Worm (Caenorhabditis elegans) whole organism, L2 larva: ENCODE results near the gene T19H12.6.

Experiments
- C34F6.9 ChIP-seq: fragments of 150-350 bp; optimal IDR thresholded peaks from 2 replicates; lab custom pipeline; 2014; ENCODE audit warnings: missing biosample characterization, missing genetic modification characterization
- F13H6.1 ChIP-seq: sonication (generic microtip); optimal IDR thresholded peaks from 2 replicates; lab custom pipeline; 2016; ENCODE audit warnings: missing genetic modification characterization, missing compliant biosample characterization
- R02D3.7 ChIP-seq: fragments of 150-350 bp; optimal IDR thresholded peaks from 2 replicates; lab custom pipeline; 2014; ENCODE audit warnings: missing biosample characterization, missing genetic modification characterization
- Y55F3AM.14 ChIP-seq: fragments of 200-800 bp; sonication (Bioruptor generic); optimal IDR thresholded peaks from 2 replicates; lab custom pipeline; 2018; ENCODE audit warnings: mild to moderate bottlenecking, missing genetic modification characterization, missing compliant biosample characterization
- alr-1 ChIP-seq: fragments of 150-350 bp; optimal IDR thresholded peaks from 2 replicates; lab custom pipeline; 2014; ENCODE audit warnings: missing biosample characterization, missing genetic modification characterization
- aly-2 ChIP-seq: fragments of 150-350 bp; optimal IDR thresholded peaks from 2 replicates; lab custom pipeline; 2014; ENCODE audit warnings: missing biosample characterization, missing genetic modification characterization
- ama-1 ChIP-seq: fragments of 150-350 bp; optimal IDR thresholded peaks from 2 replicates; lab custom pipeline; 2018; ENCODE audit warnings: inconsistent platforms
- ceh-16 ChIP-seq: fragments of 150-350 bp; optimal IDR thresholded peaks from 2 replicates; lab custom pipeline; 2014; ENCODE audit warnings: missing biosample characterization, missing genetic modification characterization
- ceh-82 ChIP-seq: fragments of 150-350 bp; optimal IDR thresholded peaks from 2 replicates; lab custom pipeline; 2014; ENCODE audit warnings: missing biosample characterization, missing genetic modification characterization
- crh-2 ChIP-seq: sonication (generic microtip); optimal IDR thresholded peaks from 2 replicates; lab custom pipeline; 2017; ENCODE audit warnings: missing biosample characterization, missing genetic modification characterization
- egl-27 ChIP-seq: sonication (generic microtip); optimal IDR thresholded peaks from 3 replicates; lab custom pipeline; 2017; ENCODE audit warnings: missing biosample characterization, missing genetic modification reagents, missing genetic modification characterization
- elt-1 ChIP-seq: fragments of 150-350 bp; optimal IDR thresholded peaks from 2 replicates; lab custom pipeline; 2014; ENCODE audit warnings: missing biosample characterization, missing genetic modification characterization
- elt-3 ChIP-seq: sonication (generic microtip); optimal IDR thresholded peaks from 2 replicates; lab custom pipeline; 2017; ENCODE audit warnings: missing biosample characterization, missing genetic modification characterization
- gmeb-1 ChIP-seq: fragments of 150-350 bp; optimal IDR thresholded peaks from 2 replicates; lab custom pipeline; 2014; ENCODE audit warnings: missing biosample characterization, missing genetic modification characterization
- lin-11 ChIP-seq: fragments of 150-350 bp; sonication (generic microtip); optimal IDR thresholded peaks from 2 replicates; lab custom pipeline; 2014; ENCODE audit warnings: missing biosample characterization, missing genetic modification characterization, inconsistent platforms, mixed read lengths
- lin-13 ChIP-seq: fragments of 150-350 bp; optimal IDR thresholded peaks from 2 replicates; lab custom pipeline; 2014; ENCODE audit warnings: missing biosample characterization, missing genetic modification reagents, missing genetic modification characterization
- lin-39 ChIP-seq: fragments of 150-350 bp; optimal IDR thresholded peaks from 2 replicates; lab custom pipeline; 2014; ENCODE audit warnings: missing biosample characterization, missing genetic modification reagents, missing genetic modification characterization
- mab-5 ChIP-seq: fragments of 150-350 bp; optimal IDR thresholded peaks from 2 replicates; lab custom pipeline; 2014; ENCODE audit warnings: missing biosample characterization, missing genetic modification characterization
- mbf-1 ChIP-seq: sonication (generic microtip); optimal IDR thresholded peaks from 2 replicates; lab custom pipeline; 2017; ENCODE audit warnings: missing biosample characterization, missing genetic modification characterization
- mdl-1 ChIP-seq, 2 experiments: fragments of 150-350 bp in 1 of 2; sonication (generic microtip) in 1 of 2; optimal IDR thresholded peaks; 2 replicates each; lab custom pipeline; 2017; ENCODE audit warnings: missing biosample characterization in 2 of 2, missing genetic modification characterization in 2 of 2
- nhr-11 ChIP-seq: fragments of 150-350 bp; optimal IDR thresholded peaks from 2 replicates; lab custom pipeline; 2014; ENCODE audit warnings: missing biosample characterization, missing genetic modification characterization
- nhr-12 ChIP-seq: fragments of 150-350 bp; optimal IDR thresholded peaks from 2 replicates; lab custom pipeline; 2014; ENCODE audit warnings: missing biosample characterization, missing genetic modification characterization
- nhr-129 ChIP-seq: fragments of 150-350 bp; optimal IDR thresholded peaks from 2 replicates; lab custom pipeline; 2014; ENCODE audit warnings: missing biosample characterization, missing genetic modification characterization
- nhr-21 ChIP-seq: fragments of 150-350 bp; optimal IDR thresholded peaks from 2 replicates; lab custom pipeline; 2014; ENCODE audit warnings: missing biosample characterization, missing genetic modification characterization
- nhr-237 ChIP-seq: fragments of 150-350 bp; optimal IDR thresholded peaks from 2 replicates; lab custom pipeline; 2014; ENCODE audit warnings: missing biosample characterization, missing genetic modification characterization
- nhr-25 ChIP-seq: fragments of 150-350 bp; sonication (generic microtip); optimal IDR thresholded peaks from 3 replicates; lab custom pipeline; 2014; ENCODE audit warnings: missing biosample characterization, missing genetic modification characterization
- nhr-6 ChIP-seq: fragments of 150-350 bp; optimal IDR thresholded peaks from 2 replicates; lab custom pipeline; 2014; ENCODE audit warnings: missing biosample characterization, missing genetic modification characterization
- nhr-77 ChIP-seq: fragments of 150-350 bp; optimal IDR thresholded peaks from 2 replicates; lab custom pipeline; 2014; ENCODE audit warnings: missing biosample characterization, missing genetic modification characterization
- peb-1 ChIP-seq: fragments of 150-350 bp; optimal IDR thresholded peaks from 2 replicates; lab custom pipeline; 2014; ENCODE audit warnings: missing biosample characterization, missing genetic modification characterization
- sem-4 ChIP-seq: fragments of 150-350 bp; optimal IDR thresholded peaks from 2 replicates; lab custom pipeline; 2014; ENCODE audit warnings: missing biosample characterization, missing genetic modification reagents, missing genetic modification characterization
- skn-1 ChIP-seq: sonication (generic microtip); optimal IDR thresholded peaks from 2 replicates; lab custom pipeline; 2017; ENCODE audit warnings: missing biosample characterization, missing genetic modification characterization
- sma-3 ChIP-seq: sonication (generic microtip); optimal IDR thresholded peaks from 2 replicates; lab custom pipeline; 2016; ENCODE audit warnings: missing genetic modification reagents, missing genetic modification characterization, missing compliant biosample characterization
- snpc-4 ChIP-seq: fragments of 150-350 bp; optimal IDR thresholded peaks from 2 replicates; lab custom pipeline; 2014; ENCODE audit warnings: missing biosample characterization, missing genetic modification characterization
- unc-39 ChIP-seq: fragments of 150-350 bp; optimal IDR thresholded peaks from 2 replicates; lab custom pipeline; 2014; ENCODE audit warnings: missing biosample characterization, missing genetic modification characterization
- unc-55 ChIP-seq: fragments of 150-350 bp; sonication (generic microtip); optimal IDR thresholded peaks from 3 replicates; lab custom pipeline; 2014; ENCODE audit warnings: missing biosample characterization, missing genetic modification reagents, missing genetic modification characterization
- zag-1 ChIP-seq: fragments of 150-350 bp; optimal IDR thresholded peaks from 2 replicates; lab custom pipeline; 2014; ENCODE audit warnings: missing biosample characterization, missing genetic modification characterization
- ztf-1 ChIP-seq: fragments of 200-800 bp; sonication (Bioruptor generic); conservative IDR thresholded peaks from 2 replicates; pipeline ENCODE4 v1.3.6; 2022; ENCODE audit warnings: missing genetic modification characterization, missing compliant biosample characterization
- ztf-11 ChIP-seq: sonication (generic microtip); optimal IDR thresholded peaks from 2 replicates; lab custom pipeline; 2017; ENCODE audit warnings: missing biosample characterization, missing genetic modification characterization
- ztf-4 ChIP-seq: fragments of 150-350 bp; optimal IDR thresholded peaks from 2 replicates; lab custom pipeline; 2014; ENCODE audit warnings: missing biosample characterization, missing genetic modification characterization

The T19H12.6 gene

DNA sequence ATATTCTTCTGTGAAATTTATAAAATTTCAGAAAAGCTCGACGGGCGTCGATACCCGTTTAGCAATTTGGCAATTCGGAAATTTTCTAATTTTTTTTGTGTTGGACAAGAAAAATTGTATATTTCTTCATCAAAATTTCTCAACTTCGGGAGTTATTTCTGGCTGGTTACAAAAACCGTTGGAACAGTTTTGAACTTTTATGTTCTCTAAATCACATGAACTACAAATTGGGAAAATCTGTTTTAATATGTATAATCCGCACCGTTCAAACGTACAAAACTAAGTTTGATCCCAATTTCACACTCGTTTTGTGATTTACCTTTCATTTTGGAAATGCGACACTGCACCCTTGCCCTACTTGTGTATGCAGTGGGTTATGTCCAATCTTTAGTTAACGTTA is 7.9 kb upstream of the T19H12.6 start, which contains the start of gene T19H12.3:
TSS of gene T19H12.3 (plus strand) at position 301 of the 400 bp plus-strand sequence.
- TF ChIP-seq C34F6.9 (tag; lab: Kevin White, UChicago) (no peak), nhr-237 (tag; lab: Kevin White, UChicago) (no peak), elt-3 (tag; lab: Kevin White, UChicago) (no peak), elt-1 (tag; lab: Kevin White, UChicago) (no peak), nhr-25 (tag; lab: Kevin White, UChicago) (no peak), mbf-1 (tag; lab: Kevin White, UChicago) (no peak), nhr-77 (tag; lab: Kevin White, UChicago) (no peak), F13H6.1 (tag; lab: Kevin White, UChicago) (no peak), nhr-11 (tag; lab: Kevin White, UChicago) (no peak)

DNA sequence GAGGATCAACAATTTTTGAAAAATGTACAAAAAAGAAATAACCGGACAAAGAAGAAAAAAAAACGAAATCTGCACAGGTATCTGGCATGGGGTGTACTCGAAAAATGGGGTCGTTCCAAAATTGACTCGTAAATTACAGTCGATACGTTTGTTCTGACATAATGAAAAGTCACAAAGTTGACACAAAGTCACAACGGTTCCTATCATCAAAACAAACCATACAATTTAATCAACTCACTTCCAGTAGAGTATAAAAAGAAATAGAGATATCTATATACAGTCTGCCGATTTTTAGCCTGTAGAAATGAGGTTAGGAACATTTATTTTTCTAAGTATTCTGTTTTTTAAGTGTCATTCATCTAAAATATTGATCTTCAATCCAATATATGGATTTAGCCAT is 7.0 kb upstream of the T19H12.6 start, which contains the start of gene T19H12.12:
TSS of gene T19H12.12 (plus strand) at position 301 of the 400 bp plus-strand sequence.
- TF ChIP-seq F13H6.1 (tag; lab: Kevin White, UChicago), result no peak

DNA sequence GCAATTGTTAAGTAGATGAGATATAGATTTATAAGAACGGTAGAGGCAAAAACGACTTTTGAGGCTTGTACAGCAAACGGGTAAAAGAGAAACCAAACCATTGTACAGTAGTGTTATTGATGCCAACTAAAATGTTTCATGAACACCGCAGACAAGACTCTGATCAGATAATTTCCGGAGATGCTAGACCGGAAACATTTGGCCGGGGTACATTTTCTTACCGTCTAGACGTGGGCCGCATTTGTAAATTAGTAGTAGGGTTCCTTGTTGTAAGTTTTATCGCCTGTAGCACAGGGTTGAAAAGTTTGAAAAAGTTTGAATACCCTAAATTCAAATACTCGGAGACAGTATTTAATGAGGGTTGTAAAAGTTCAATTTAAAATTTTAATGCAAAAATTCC is 3.9 kb upstream of the T19H12.6 start, which contains the start of gene str-32:
TSS of gene str-32 (minus strand) at position 101 of the 400 bp plus-strand sequence.
- TF ChIP-seq peb-1 (tag; lab: Kevin White, UChicago), result no peak
- no peak for TF ChIP-seq C34F6.9 (tag; lab: Kevin White, UChicago)
- TF ChIP-seq ceh-16, result no peak
- no peak for TF ChIP-seq aly-2 (tag; lab: Kevin White, UChicago)
- no peak for TF ChIP-seq unc-55 (GFP tag; lab: Kevin White, UChicago)
- no peak for TF ChIP-seq nhr-129 (tag; lab: Kevin White, UChicago)
- TF ChIP-seq gmeb-1 (tag; lab: Kevin White, UChicago), result no peak
- no peak for TF ChIP-seq ceh-82
- no peak for TF ChIP-seq ztf-4 (tag; lab: Kevin White, UChicago)
- no peak for TF ChIP-seq egl-27
- TF ChIP-seq mab-5 (tag; lab: Kevin White, UChicago), result no peak
- TF ChIP-seq sem-4 (tag; lab: Kevin White, UChicago), result no peak
- no peak for TF ChIP-seq crh-2 (tag; lab: Kevin White, UChicago)
- no peak for TF ChIP-seq unc-39 (tag; lab: Kevin White, UChicago)
- no peak for TF ChIP-seq sma-3
- no peak for TF ChIP-seq lin-39 (tag; lab: Kevin White, UChicago)
- no peak for TF ChIP-seq ama-1 (lab: Kevin White, UChicago)
- no peak for TF ChIP-seq mdl-1 (tag; optimal IDR thresholded peaks at IDR 0.05; lab: Kevin White, UChicago)
- no peak for TF ChIP-seq F13H6.1 (tag; lab: Kevin White, UChicago)
- TF ChIP-seq nhr-11 (tag; lab: Kevin White, UChicago), result no peak

DNA sequence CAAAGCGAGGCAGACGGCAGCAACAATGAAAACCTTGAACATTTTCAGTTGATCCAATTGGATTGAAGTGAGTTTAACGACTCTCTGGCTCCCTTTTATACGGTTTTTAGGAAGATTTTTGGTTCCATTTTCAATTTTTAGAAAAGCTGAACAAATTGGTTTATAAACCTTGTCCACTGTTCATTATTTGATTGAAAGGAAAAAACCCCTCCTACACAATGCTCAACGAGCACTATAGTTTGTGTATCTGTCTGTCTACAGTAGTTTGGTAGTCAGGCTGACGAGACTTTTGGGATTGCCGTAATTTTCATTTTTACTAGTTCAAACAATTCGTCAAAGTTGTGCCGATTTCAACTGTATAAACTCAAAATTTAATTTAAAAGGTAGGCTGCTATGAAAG is 1.8 kb upstream of the T19H12.6 start, which contains the start of gene T19H12.15:
TSS of gene T19H12.15 (minus strand) at position 101 of the 400 bp plus-strand sequence.
- TF ChIP-seq nhr-12 (no peak), nhr-6 (no peak), mbf-1 (tag; lab: Kevin White, UChicago) (no peak), skn-1 (tag; lab: Kevin White, UChicago) (no peak), nhr-11 (tag; lab: Kevin White, UChicago) (no peak), lin-11 (no peak), ztf-11 (tag; lab: Kevin White, UChicago) (no peak), Y55F3AM.14 (GFP tag; lab: Kevin White, UChicago) (no peak), lin-39 (tag; lab: Kevin White, UChicago) (no peak), alr-1 (tag; lab: Kevin White, UChicago) (no peak), ceh-82 (no peak)

DNA sequence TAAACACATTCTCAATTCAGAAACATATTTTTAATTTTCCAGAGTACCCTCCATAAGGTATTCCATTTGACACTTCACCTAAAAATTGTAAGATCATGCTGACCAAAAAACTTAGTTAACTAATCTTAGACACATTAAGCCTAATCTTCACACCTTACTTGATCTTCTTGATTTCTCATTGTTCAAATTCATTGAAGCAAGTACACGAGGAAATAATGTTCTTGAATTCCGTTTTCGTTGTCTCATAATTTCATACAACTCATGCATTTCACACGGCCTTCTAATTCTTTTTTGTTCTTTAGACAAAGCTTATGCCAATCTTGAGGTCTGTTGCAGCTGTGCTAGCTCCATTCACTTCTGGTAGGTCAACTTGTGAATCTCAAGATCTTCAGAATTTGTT is 5.5 kb downstream of the T19H12.6 start, which contains the start of gene srd-33:
TSS of gene srd-33 (plus strand) at position 301 of the 400 bp plus-strand sequence.
- TF ChIP-seq ztf-1, result no peak
- no peak for TF ChIP-seq nhr-129 (tag; lab: Kevin White, UChicago)
- TF ChIP-seq mab-5 (tag; lab: Kevin White, UChicago), result no peak
- TF ChIP-seq nhr-11 (tag; lab: Kevin White, UChicago), result no peak
- TF ChIP-seq elt-3 (tag; lab: Kevin White, UChicago), result no peak
- no peak for TF ChIP-seq zag-1 (tag; lab: Kevin White, UChicago)
- TF ChIP-seq unc-55 (GFP tag; lab: Kevin White, UChicago), result no peak
- TF ChIP-seq R02D3.7 (tag; lab: Kevin White, UChicago), result no peak
- no peak for TF ChIP-seq nhr-21 (tag; lab: Kevin White, UChicago)
- no peak for TF ChIP-seq ztf-11 (tag; lab: Kevin White, UChicago)
- TF ChIP-seq lin-13, result no peak
- no peak for TF ChIP-seq snpc-4 (tag; lab: Kevin White, UChicago)
- TF ChIP-seq aly-2 (tag; lab: Kevin White, UChicago), result no peak
- no peak for TF ChIP-seq elt-1 (tag; lab: Kevin White, UChicago)
- no peak for TF ChIP-seq gmeb-1 (tag; lab: Kevin White, UChicago)
- no peak for TF ChIP-seq nhr-6
- TF ChIP-seq, all 48 proteins: peak for 0
